Fruit fly (Drosophila melanogaster) whole organism, embryonic: ENCODE results near the gene Dsp1.

Experiments used
- Atf3 ChIP-seq: fragments of 200-800 bp; sonication (Bioruptor generic); optimal IDR thresholded peaks from 3 replicates; lab custom pipeline; 2016; ENCODE audit warnings: missing biosample characterization, missing genetic modification characterization
- C15 ChIP-seq: fragments of 200-800 bp; sonication (Bioruptor generic); IDR thresholded peaks from 3 replicates; pipeline ENCODE4 v1.3.6; 2022; ENCODE audit warnings: missing biosample characterization, missing genetic modification characterization
- CG11456 ChIP-seq: fragments of 200-800 bp; sonication (Bioruptor generic); IDR thresholded peaks from 3 replicates; pipeline ENCODE4 v1.3.6; 2022; ENCODE audit warnings: missing biosample characterization, missing genetic modification characterization
- CG12769 ChIP-seq: fragments of 200-800 bp; sonication (Bioruptor generic); optimal IDR thresholded peaks from 2 replicates; lab custom pipeline; 2019; ENCODE audit warnings: missing biosample characterization, mild to moderate bottlenecking, missing genetic modification characterization, moderate library complexity
- CG13296 ChIP-seq: fragments of 200-800 bp; sonication (Bioruptor generic); optimal IDR thresholded peaks from 3 replicates; lab custom pipeline; 2018; ENCODE audit warnings: missing biosample characterization, mild to moderate bottlenecking, missing genetic modification characterization
- CG1647 ChIP-seq: fragments of 200-800 bp; sonication (Bioruptor generic); optimal IDR thresholded peaks from 3 replicates; lab custom pipeline; 2016; ENCODE audit warnings: missing biosample characterization, missing genetic modification characterization
- CG1792 ChIP-seq: fragments of 200-800 bp; sonication (Bioruptor generic); optimal IDR thresholded peaks from 2 replicates; lab custom pipeline; 2016; ENCODE audit warnings: missing biosample characterization, missing genetic modification characterization
- CG2199 ChIP-seq: fragments of 200-800 bp; sonication (Bioruptor generic); IDR thresholded peaks from 3 replicates; pipeline ENCODE4 v1.3.6; 2022; ENCODE audit warnings: missing biosample characterization, missing genetic modification characterization
- CG2678 ChIP-seq: fragments of 200-800 bp; sonication (Bioruptor generic); optimal IDR thresholded peaks from 3 replicates; lab custom pipeline; 2019; ENCODE audit warnings: missing biosample characterization, mild to moderate bottlenecking, missing genetic modification characterization, moderate library complexity
- CG2875 ChIP-seq: fragments of 200-800 bp; sonication (Bioruptor generic); optimal IDR thresholded peaks from 2 replicates; lab custom pipeline; 2017; ENCODE audit warnings: missing biosample characterization, mild to moderate bottlenecking, missing genetic modification characterization, missing genetic modification reagents
- CG32772 ChIP-seq: fragments of 200-800 bp; sonication (Bioruptor generic); IDR thresholded peaks from 2 replicates; pipeline ENCODE4 v1.3.6; 2022; ENCODE audit warnings: missing biosample characterization, missing genetic modification characterization
- CG33557 ChIP-seq: fragments of 200-800 bp; sonication (Bioruptor generic); optimal IDR thresholded peaks from 2 replicates; lab custom pipeline; 2019; ENCODE audit warnings: missing biosample characterization, mild to moderate bottlenecking, missing genetic modification characterization, moderate library complexity
- CG4617 ChIP-seq: fragments of 200-800 bp; sonication (Bioruptor generic); optimal IDR thresholded peaks from 3 replicates; lab custom pipeline; 2016; ENCODE audit warnings: missing biosample characterization, missing genetic modification characterization, borderline replicate concordance
- CG6175 ChIP-seq: fragments of 200-800 bp; sonication (Bioruptor generic); IDR thresholded peaks from 3 replicates; pipeline ENCODE4 v1.3.6; 2022; ENCODE audit warnings: missing biosample characterization, missing genetic modification characterization
- CG6854 ChIP-seq: fragments of 200-800 bp; sonication (Bioruptor generic); optimal IDR thresholded peaks from 3 replicates; lab custom pipeline; 2017; ENCODE audit warnings: missing biosample characterization, mild to moderate bottlenecking, missing genetic modification characterization
- CG7839 ChIP-seq: fragments of 200-800 bp; sonication (Bioruptor generic); optimal IDR thresholded peaks from 3 replicates; lab custom pipeline; 2018; ENCODE audit warnings: missing biosample characterization, mild to moderate bottlenecking, missing genetic modification characterization, moderate library complexity
- CG8359 ChIP-seq: fragments of 200-800 bp; sonication (Bioruptor generic); optimal IDR thresholded peaks from 2 replicates; lab custom pipeline; 2017; ENCODE audit warnings: missing biosample characterization, mild to moderate bottlenecking, missing genetic modification characterization, borderline replicate concordance
- CG8388 ChIP-seq: fragments of 200-800 bp; sonication (Bioruptor generic); optimal IDR thresholded peaks from 2 replicates; lab custom pipeline; 2019; ENCODE audit warnings: missing biosample characterization, mild to moderate bottlenecking, missing genetic modification characterization, moderate library complexity
- Dbx ChIP-seq: fragments of 200-800 bp; sonication (Bioruptor generic); IDR thresholded peaks from 3 replicates; pipeline ENCODE4 v1.3.6; 2022; ENCODE audit warnings: missing biosample characterization, missing genetic modification characterization
- Dek ChIP-seq: fragments of 200-800 bp; sonication (Bioruptor generic); optimal IDR thresholded peaks from 3 replicates; lab custom pipeline; 2019; ENCODE audit warnings: missing biosample characterization, mild to moderate bottlenecking, missing genetic modification characterization, moderate library complexity
- Gug ChIP-seq: fragments of 200-800 bp; sonication (Bioruptor generic); IDR thresholded peaks from 4 replicates; pipeline ENCODE4 v1.3.6; 2022; ENCODE audit warnings: missing biosample characterization, missing genetic modification characterization
- HLHmδ ChIP-seq: fragments of 200-800 bp; sonication (Bioruptor generic); optimal IDR thresholded peaks from 2 replicates; lab custom pipeline; 2018; ENCODE audit warnings: missing biosample characterization, mild to moderate bottlenecking, missing genetic modification characterization, moderate library complexity
- Hey ChIP-seq: fragments of 200-800 bp; sonication (Bioruptor generic); optimal IDR thresholded peaks from 3 replicates; lab custom pipeline; 2018; ENCODE audit warnings: missing biosample characterization, mild to moderate bottlenecking, missing genetic modification characterization
- Hr3 ChIP-seq: fragments of 200-800 bp; sonication (Bioruptor generic); optimal IDR thresholded peaks from 3 replicates; lab custom pipeline; 2016; ENCODE audit warnings: missing biosample characterization, missing genetic modification characterization
- Kr ChIP-seq: fragments of 200-800 bp; sonication (Bioruptor generic); optimal IDR thresholded peaks from 2 replicates; lab custom pipeline; 2017; ENCODE audit warnings: missing biosample characterization, mild to moderate bottlenecking, missing genetic modification characterization
- Mes4 ChIP-seq: fragments of 200-800 bp; sonication (Bioruptor generic); optimal IDR thresholded peaks from 2 replicates; lab custom pipeline; 2016; ENCODE audit warnings: missing biosample characterization, missing genetic modification characterization
- Neu2 ChIP-seq: fragments of 200-800 bp; sonication (Bioruptor generic); optimal IDR thresholded peaks from 3 replicates; lab custom pipeline; 2016; ENCODE audit warnings: missing biosample characterization, missing genetic modification characterization, borderline replicate concordance
- Nf-YA ChIP-seq: fragments of 200-800 bp; sonication (Bioruptor generic); IDR thresholded peaks from 2 replicates; pipeline ENCODE4 v1.3.6; 2022; ENCODE audit warnings: missing biosample characterization, missing genetic modification characterization
- Nf-YC ChIP-seq: fragments of 200-800 bp; optimal IDR thresholded peaks from 3 replicates; lab custom pipeline; 2019; ENCODE audit warnings: missing biosample characterization, mild to moderate bottlenecking, missing genetic modification characterization, moderate library complexity
- Side ChIP-seq: fragments of 200-800 bp; sonication (Bioruptor generic); optimal IDR thresholded peaks from 2 replicates; lab custom pipeline; 2016; ENCODE audit warnings: missing biosample characterization, missing genetic modification characterization
- bigmax ChIP-seq: fragments of 200-800 bp; sonication (Bioruptor generic); optimal IDR thresholded peaks from 2 replicates; lab custom pipeline; 2018; ENCODE audit warnings: missing biosample characterization, mild to moderate bottlenecking, missing genetic modification characterization
- br ChIP-seq: fragments of >200 bp; optimal IDR thresholded peaks from 2 replicates; lab custom pipeline; 2017
- bsh ChIP-seq, 2 experiments: fragments of 200-800 bp; sonication (Bioruptor generic); optimal IDR thresholded peaks; 2 replicates each; lab custom pipeline; 2017 to 2018; ENCODE audit warnings: mild to moderate bottlenecking in 2 of 2, missing biosample characterization in 2 of 2, missing genetic modification characterization in 2 of 2, moderate library complexity in 1 of 2
- chm ChIP-seq: fragments of 200-800 bp; sonication (Bioruptor generic); IDR thresholded peaks from 2 replicates; pipeline ENCODE4 v1.3.6; 2022; ENCODE audit warnings: missing biosample characterization, missing genetic modification characterization
- dpn ChIP-seq, 2 experiments: fragments of 200-800 bp; sonication (Bioruptor generic); optimal IDR thresholded peaks; 3 replicates each; lab custom pipeline; 2016; ENCODE audit warnings: missing biosample characterization in 2 of 2, missing genetic modification characterization in 2 of 2
- ewg ChIP-seq: fragments of 200-800 bp; sonication (Bioruptor generic); optimal IDR thresholded peaks from 3 replicates; lab custom pipeline; 2017; ENCODE audit warnings: mild to moderate bottlenecking, missing biosample characterization, missing genetic modification reagents, missing genetic modification characterization
- fru ChIP-seq: fragments of >200 bp; optimal IDR thresholded peaks from 2 replicates; lab custom pipeline; 2017
- gcm ChIP-seq: fragments of 200-800 bp; sonication (Bioruptor generic); optimal IDR thresholded peaks from 2 replicates; lab custom pipeline; 2019; ENCODE audit warnings: missing biosample characterization, mild to moderate bottlenecking, missing genetic modification characterization, moderate library complexity
- kay ChIP-seq: fragments of 200-800 bp; sonication (Bioruptor generic); optimal IDR thresholded peaks from 2 replicates; lab custom pipeline; 2016; ENCODE audit warnings: missing biosample characterization, missing genetic modification characterization
- knrl ChIP-seq: fragments of 200-800 bp; sonication (Bioruptor generic); IDR thresholded peaks from 3 replicates; pipeline ENCODE4 v1.3.6; 2022; ENCODE audit warnings: missing biosample characterization, missing genetic modification characterization; ENCODE audit not compliant: partially characterized antibody
- lola ChIP-seq, 3 experiments: fragments of >200 bp in 2 of 3; fragments of 200-800 bp in 1 of 3; sonication (Bioruptor generic) in 1 of 3; optimal IDR thresholded peaks; 2 replicates each; lab custom pipeline; 2017 to 2019; ENCODE audit warnings: missing biosample characterization in 3 of 3, missing genetic modification characterization in 3 of 3, mild to moderate bottlenecking in 1 of 3, moderate library complexity in 1 of 3
- odd ChIP-seq: fragments of 200-800 bp; sonication (Bioruptor generic); optimal IDR thresholded peaks from 2 replicates; lab custom pipeline; 2017; ENCODE audit warnings: missing biosample characterization, mild to moderate bottlenecking, missing genetic modification characterization
- org-1 ChIP-seq: fragments of 200-800 bp; sonication (Bioruptor generic); optimal IDR thresholded peaks from 2 replicates; lab custom pipeline; 2017; ENCODE audit warnings: missing biosample characterization, missing genetic modification characterization
- otp ChIP-seq: fragments of 200-800 bp; sonication (Bioruptor generic); IDR thresholded peaks from 3 replicates; pipeline ENCODE4, ENCODE4 v1.3.6; 2022; ENCODE audit warnings: missing biosample characterization, missing genetic modification characterization
- pfk ChIP-seq: fragments of 200-800 bp; sonication (Bioruptor generic); optimal IDR thresholded peaks from 2 replicates; lab custom pipeline; 2018; ENCODE audit warnings: missing biosample characterization, mild to moderate bottlenecking, missing genetic modification characterization, moderate library complexity
- psq ChIP-seq: fragments of 200-800 bp; sonication (Bioruptor generic); optimal IDR thresholded peaks from 2 replicates; lab custom pipeline; 2017; ENCODE audit warnings: missing biosample characterization, missing genetic modification characterization
- slou ChIP-seq: fragments of 200-800 bp; sonication (Bioruptor generic); optimal IDR thresholded peaks from 3 replicates; lab custom pipeline; 2016; ENCODE audit warnings: missing biosample characterization, missing genetic modification characterization
- sqz ChIP-seq: fragments of 200-800 bp; sonication (Bioruptor generic); optimal IDR thresholded peaks from 3 replicates; lab custom pipeline; 2018; ENCODE audit warnings: missing biosample characterization, mild to moderate bottlenecking, missing genetic modification characterization
- tna ChIP-seq: fragments of 200-800 bp; sonication (Bioruptor generic); IDR thresholded peaks from 2 replicates; pipeline ENCODE4 v1.3.6; 2022; ENCODE audit warnings: missing biosample characterization, missing genetic modification characterization; ENCODE audit not compliant: partially characterized antibody
- wdn ChIP-seq: fragments of 200-800 bp; sonication (Bioruptor generic); IDR thresholded peaks from 2 replicates; pipeline ENCODE4 v1.3.6; 2022; ENCODE audit warnings: missing biosample characterization, missing genetic modification characterization

Gene Dsp1

dm6 chrX:16335107-16335642 is 1.8 kb downstream of the Dsp1 start (continued):
- peak; percentile 70; the same call in 1 of the 2 replicates for TF ChIP-seq chm (GFP tag; lab: Robert Waterston, UW)
- TF ChIP-seq CG4617 (GFP tag; lab: Kevin White, UChicago) = peak; percentile 27
- peak; percentile 23 for TF ChIP-seq pfk
- peak; percentile 6 for TF ChIP-seq CG6854 (GFP tag; lab: Kevin White, UChicago)
- TF ChIP-seq ewg (GFP tag; lab: Kevin White, UChicago) = peak; percentile 40
- no peak for TF ChIP-seq HLHmδ
- peak; percentile 49 for TF ChIP-seq Side (GFP tag; lab: Kevin White, UChicago)
- peak; percentile 24 for TF ChIP-seq gcm (GFP tag; lab: Kevin White, UChicago)
- peak; percentile 57 for TF ChIP-seq CG8388
- peak; percentile 65 for TF ChIP-seq CG1647
- TF ChIP-seq CG13296 (GFP tag; lab: Kevin White, UChicago) = peak; percentile 65
- TF ChIP-seq Neu2 = no peak
- TF ChIP-seq fru (lab: Kevin White, UChicago) = no peak
- peak; percentile 74 for TF ChIP-seq CG7839 (tag; lab: Kevin White, UChicago)
- TF ChIP-seq dpn (GFP tag; optimal IDR thresholded peaks at IDR 0.05; lab: Kevin White, UChicago) = peak; percentile 73 to 80
- TF ChIP-seq Hr3 = peak; percentile 52
- TF ChIP-seq Kr (GFP tag; lab: Kevin White, UChicago) = no peak
- no peak for TF ChIP-seq psq (GFP tag; lab: Kevin White, UChicago)
- TF ChIP-seq Dbx (GFP tag; lab: Robert Waterston, UW) = peak; percentile 78
- peak; percentile 41; the same call in 1 of the 3 replicates for TF ChIP-seq CG6175 (GFP tag; lab: Robert Waterston, UW)
- peak; percentile 35 for TF ChIP-seq CG33557 (GFP tag; lab: Kevin White, UChicago)
- no peak for TF ChIP-seq CG2199
- TF ChIP-seq knrl = 0 out of 3 replicates have a peak, but pooled peaks have one; percentile 35
- TF ChIP-seq CG12769 = peak; percentile 51
- peak; percentile 49 for TF ChIP-seq kay
- peak; percentile 55; the same call in 1 of the 3 replicates for TF ChIP-seq C15 (GFP tag; lab: Robert Waterston, UW)
- peak; percentile 14; the same call in 1 of the 2 replicates for TF ChIP-seq tna (GFP tag; lab: Robert Waterston, UW)
- TF ChIP-seq org-1 (GFP tag; lab: Kevin White, UChicago) = peak; percentile 54
- peak; percentile 59 for TF ChIP-seq CG2875 (GFP tag; lab: Kevin White, UChicago)
- TF ChIP-seq CG11456 (GFP tag; lab: Robert Waterston, UW) = peak; percentile 77; the same call in 2 of the 3 replicates
- peak; percentile 37 for TF ChIP-seq Nf-YC
- TF ChIP-seq CG8359 = no peak
- peak; percentile 37 to 62 for TF ChIP-seq bsh (GFP tag; optimal IDR thresholded peaks at IDR 0.05; lab: Kevin White, UChicago)
- no peak for TF ChIP-seq Hey
- TF ChIP-seq Atf3 (GFP tag; lab: Kevin White, UChicago) = peak; percentile 26
- peak in 1 of 3 experiments; percentile 4 for TF ChIP-seq lola (GFP tag; optimal IDR thresholded peaks at IDR 0.05; lab: Kevin White, UChicago)
- TF ChIP-seq wdn (GFP tag; lab: Robert Waterston, UW) = peak; percentile 71
- no peak for TF ChIP-seq bigmax (GFP tag; lab: Kevin White, UChicago)
- peak; percentile 71 for TF ChIP-seq odd (GFP tag; lab: Kevin White, UChicago)
- peak; percentile 74 for TF ChIP-seq CG2678 (tag; lab: Kevin White, UChicago)
- peak; percentile 54; the same call in 1 of the 2 replicates for TF ChIP-seq Nf-YA (GFP tag; lab: Robert Waterston, UW)
- peak; percentile 83 for TF ChIP-seq Gug (GFP tag; lab: Robert Waterston, UW)
- peak; percentile 78; the same call in 2 of the 3 replicates for TF ChIP-seq otp (GFP tag; lab: Robert Waterston, UW)
- TF ChIP-seq sqz (GFP tag; lab: Kevin White, UChicago) = peak; percentile 25
- peak; percentile 33 for TF ChIP-seq slou
- TF ChIP-seq CG32772 = peak; percentile 69
- TF ChIP-seq br = no peak
- peak; percentile 49 for TF ChIP-seq Mes4 (GFP tag; lab: Kevin White, UChicago)
- peak; percentile 37 for TF ChIP-seq CG1792 (GFP tag; lab: Kevin White, UChicago)
- TF ChIP-seq Dek (tag; lab: Kevin White, UChicago) = peak; percentile 72
